Fruit fly (Drosophila melanogaster) whole organism, prepupa: ENCODE results near the gene AstC.
A peak's percentile ranks its signal among the peaks of the same experiment; 100 is the strongest.

Source experiments
- Blimp-1 ChIP-seq: fragments of 200-800 bp; sonication (Bioruptor generic); optimal IDR thresholded peaks from 3 replicates; lab custom pipeline; 2017; ENCODE audit warnings: missing biosample characterization, missing genetic modification characterization, mild to moderate bottlenecking, moderate library complexity, missing genetic modification reagents
- CG10631 ChIP-seq: fragments of 200-800 bp; sonication (Bioruptor generic); optimal IDR thresholded peaks from 2 replicates; lab custom pipeline; 2016; ENCODE audit warnings: missing biosample characterization, missing genetic modification characterization
- CG10669 ChIP-seq: fragments of 200-800 bp; sonication (Bioruptor generic); optimal IDR thresholded peaks from 3 replicates; lab custom pipeline; 2018; ENCODE audit warnings: missing biosample characterization, mild to moderate bottlenecking, missing genetic modification characterization, moderate library complexity
- CG11294 ChIP-seq: fragments of 200-800 bp; sonication (Bioruptor generic); IDR thresholded peaks from 2 replicates; pipeline ENCODE4 v1.3.6; 2022; ENCODE audit warnings: missing biosample characterization, missing genetic modification characterization
- CG11762 ChIP-seq: fragments of 200-800 bp; sonication (Bioruptor generic); optimal IDR thresholded peaks from 3 replicates; lab custom pipeline; 2016; ENCODE audit warnings: missing biosample characterization, missing genetic modification characterization; ENCODE audit not compliant: insufficient read depth
- CG11902 ChIP-seq: fragments of 200-800 bp; sonication (Bioruptor generic); optimal IDR thresholded peaks from 3 replicates; lab custom pipeline; 2016; ENCODE audit warnings: missing biosample characterization, missing genetic modification characterization
- CG15336 ChIP-seq: fragments of 200-800 bp; sonication (Bioruptor generic); IDR thresholded peaks from 2 replicates; pipeline ENCODE4 v1.3.6; 2022; ENCODE audit warnings: missing biosample characterization, missing genetic modification characterization
- CG16779 ChIP-seq: fragments of 200-800 bp; sonication (Bioruptor generic); optimal IDR thresholded peaks from 3 replicates; lab custom pipeline; 2017; ENCODE audit warnings: missing biosample characterization, mild to moderate bottlenecking, missing genetic modification characterization
- CG3032 ChIP-seq: fragments of 200-800 bp; optimal IDR thresholded peaks from 2 replicates; lab custom pipeline; 2019; ENCODE audit warnings: missing biosample characterization, mild to moderate bottlenecking, missing genetic modification characterization, moderate library complexity
- CG31627 ChIP-seq: fragments of 200-800 bp; sonication (Bioruptor generic); optimal IDR thresholded peaks from 3 replicates; lab custom pipeline; 2016; ENCODE audit warnings: missing biosample characterization, missing genetic modification characterization
- CG32006 ChIP-seq: fragments of 200-800 bp; sonication (Bioruptor generic); optimal IDR thresholded peaks from 3 replicates; lab custom pipeline; 2017; ENCODE audit warnings: missing biosample characterization, mild to moderate bottlenecking, missing genetic modification characterization
- CG34406 ChIP-seq: fragments of 200-800 bp; sonication (Bioruptor generic); optimal IDR thresholded peaks from 3 replicates; lab custom pipeline; 2016; ENCODE audit warnings: missing biosample characterization, missing genetic modification characterization
- CG3919 ChIP-seq: fragments of 200-800 bp; sonication (Bioruptor generic); optimal IDR thresholded peaks from 3 replicates; lab custom pipeline; 2016; ENCODE audit warnings: missing biosample characterization, missing genetic modification characterization
- CG4318 ChIP-seq: fragments of 200-800 bp; sonication (Bioruptor generic); optimal IDR thresholded peaks from 3 replicates; lab custom pipeline; 2017; ENCODE audit warnings: missing biosample characterization, mild to moderate bottlenecking, missing genetic modification characterization
- CG6276 ChIP-seq: fragments of 200-800 bp; sonication (Bioruptor generic); optimal IDR thresholded peaks from 2 replicates; lab custom pipeline; 2017; ENCODE audit warnings: missing biosample characterization, mild to moderate bottlenecking, missing genetic modification characterization
- CG6792 ChIP-seq: fragments of 200-800 bp; sonication (Bioruptor generic); optimal IDR thresholded peaks from 3 replicates; lab custom pipeline; 2016; ENCODE audit warnings: missing biosample characterization, missing genetic modification characterization
- CG6808 ChIP-seq: fragments of 200-800 bp; sonication (Bioruptor generic); optimal IDR thresholded peaks from 3 replicates; lab custom pipeline; 2017; ENCODE audit warnings: missing biosample characterization, missing genetic modification characterization, mild to moderate bottlenecking, moderate library complexity, missing genetic modification reagents
- CG8119 ChIP-seq: fragments of 200-800 bp; sonication (Bioruptor generic); IDR thresholded peaks from 3 replicates; pipeline ENCODE4 v1.3.6; 2022; ENCODE audit warnings: missing biosample characterization, missing genetic modification characterization
- CG8632 ChIP-seq: fragments of 200-800 bp; sonication (Bioruptor generic); optimal IDR thresholded peaks from 3 replicates; lab custom pipeline; 2016; ENCODE audit warnings: missing biosample characterization, missing genetic modification characterization
- Eip75B ChIP-seq: fragments of 200-800 bp; sonication (Bioruptor generic); optimal IDR thresholded peaks from 3 replicates; lab custom pipeline; 2016; ENCODE audit warnings: missing biosample characterization, missing genetic modification characterization
- Eip78C ChIP-seq: fragments of 200-800 bp; sonication (Bioruptor generic); peaks from one replicate; lab custom pipeline; 2016; ENCODE audit warnings: missing biosample characterization, missing genetic modification characterization
- Eip93F ChIP-seq: fragments of 200-800 bp; sonication (Bioruptor generic); optimal IDR thresholded peaks from 2 replicates; lab custom pipeline; 2016; ENCODE audit warnings: missing biosample characterization, mild to moderate bottlenecking, missing genetic modification characterization
- Ets21C ChIP-seq: fragments of 200-800 bp; sonication (Bioruptor generic); optimal IDR thresholded peaks from 3 replicates; lab custom pipeline; 2016; ENCODE audit warnings: missing biosample characterization, missing genetic modification characterization
- Gug ChIP-seq: fragments of 200-800 bp; sonication (Bioruptor generic); IDR thresholded peaks from 2 replicates; pipeline ENCODE4 v1.3.6; 2022; ENCODE audit warnings: missing biosample characterization, missing genetic modification characterization
- Hr38 ChIP-seq: sonication (Bioruptor generic); optimal IDR thresholded peaks from 2 replicates; lab custom pipeline; 2016; ENCODE audit warnings: missing biosample characterization, missing genetic modification characterization
- Hr39 ChIP-seq: fragments of 200-800 bp; sonication (Bioruptor generic); optimal IDR thresholded peaks from 2 replicates; lab custom pipeline; 2016; ENCODE audit warnings: missing biosample characterization, missing genetic modification characterization
- Lpt ChIP-seq: fragments of 200-800 bp; sonication (Bioruptor generic); optimal IDR thresholded peaks from 3 replicates; lab custom pipeline; 2016; ENCODE audit warnings: missing biosample characterization, missing genetic modification characterization
- Met ChIP-seq: fragments of 200-800 bp; sonication (Bioruptor generic); optimal IDR thresholded peaks from 3 replicates; lab custom pipeline; 2016; ENCODE audit warnings: missing biosample characterization, missing genetic modification characterization
- OdsH ChIP-seq: fragments of 200-800 bp; sonication (Bioruptor generic); optimal IDR thresholded peaks from 3 replicates; lab custom pipeline; 2016; ENCODE audit warnings: missing biosample characterization, missing genetic modification characterization
- Smox ChIP-seq: fragments of 200-800 bp; sonication (Bioruptor generic); optimal IDR thresholded peaks from 3 replicates; lab custom pipeline; 2016; ENCODE audit warnings: missing biosample characterization, missing genetic modification characterization
- Sox102F ChIP-seq: fragments of 200-800 bp; sonication (Bioruptor generic); optimal IDR thresholded peaks from 2 replicates; lab custom pipeline; 2016; ENCODE audit warnings: missing biosample characterization, mild to moderate bottlenecking, missing genetic modification characterization
- Sox14 ChIP-seq: fragments of 200-800 bp; sonication (Bioruptor generic); optimal IDR thresholded peaks from 3 replicates; lab custom pipeline; 2016; ENCODE audit warnings: missing biosample characterization, missing genetic modification characterization
- Sox15 ChIP-seq: fragments of 200-800 bp; sonication (Bioruptor generic); optimal IDR thresholded peaks from 3 replicates; lab custom pipeline; 2016; ENCODE audit warnings: missing biosample characterization, missing genetic modification characterization
- achi ChIP-seq: fragments of 200-800 bp; sonication (Bioruptor generic); optimal IDR thresholded peaks from 3 replicates; lab custom pipeline; 2016; ENCODE audit warnings: missing biosample characterization, missing genetic modification characterization
- cyc ChIP-seq: fragments of 200-800 bp; sonication (Bioruptor generic); optimal IDR thresholded peaks from 3 replicates; lab custom pipeline; 2016; ENCODE audit warnings: missing biosample characterization, missing genetic modification characterization
- dac ChIP-seq: fragments of 200-800 bp; sonication (Bioruptor generic); optimal IDR thresholded peaks from 2 replicates; lab custom pipeline; 2017; ENCODE audit warnings: missing biosample characterization, mild to moderate bottlenecking, missing genetic modification characterization
- dsx ChIP-seq: fragments of 200-800 bp; optimal IDR thresholded peaks from 3 replicates; lab custom pipeline; 2019; ENCODE audit warnings: missing biosample characterization, mild to moderate bottlenecking, missing genetic modification characterization, moderate library complexity; ENCODE audit not compliant: poor library complexity, severe bottlenecking
- eg ChIP-seq: fragments of 200-800 bp; sonication (Bioruptor generic); IDR thresholded peaks from 3 replicates; pipeline ENCODE4 v1.3.6; 2022; ENCODE audit warnings: missing biosample characterization, missing genetic modification characterization
- esn ChIP-seq: fragments of 200-800 bp; sonication (Bioruptor generic); optimal IDR thresholded peaks from 2 replicates; lab custom pipeline; 2016; ENCODE audit warnings: missing biosample characterization, mild to moderate bottlenecking, missing genetic modification characterization, moderate library complexity
- fd85E ChIP-seq: fragments of 200-800 bp; sonication (Bioruptor generic); optimal IDR thresholded peaks from 3 replicates; lab custom pipeline; 2016; ENCODE audit warnings: missing biosample characterization, missing genetic modification characterization
- lz ChIP-seq: fragments of 200-800 bp; sonication (Bioruptor generic); optimal IDR thresholded peaks from 3 replicates; lab custom pipeline; 2016; ENCODE audit warnings: missing biosample characterization, missing genetic modification characterization
- pdm3 ChIP-seq: fragments of 200-800 bp; sonication (Bioruptor generic); optimal IDR thresholded peaks from 3 replicates; lab custom pipeline; 2016; ENCODE audit warnings: missing biosample characterization, missing genetic modification characterization
- salr ChIP-seq, 2 experiments: fragments of 200-800 bp; sonication (Bioruptor generic); optimal IDR thresholded peaks; 3 replicates each; lab custom pipeline; 2016 to 2018; ENCODE audit warnings: missing biosample characterization in 2 of 2, missing genetic modification characterization in 2 of 2, mild to moderate bottlenecking in 1 of 2
- spab ChIP-seq: fragments of 200-800 bp; sonication (Bioruptor generic); optimal IDR thresholded peaks from 2 replicates; lab custom pipeline; 2017; ENCODE audit warnings: missing biosample characterization, mild to moderate bottlenecking, missing genetic modification characterization, missing genetic modification reagents
- ss ChIP-seq, 2 experiments: fragments of 200-800 bp; sonication (Bioruptor generic); optimal IDR thresholded peaks; 2 replicates in 1 of 2; 3 replicates in 1 of 2; lab custom pipeline; 2017 to 2018; ENCODE audit warnings: mild to moderate bottlenecking in 2 of 2, missing biosample characterization in 2 of 2, missing genetic modification characterization in 2 of 2, moderate library complexity in 1 of 2
- topi ChIP-seq: fragments of 200-800 bp; sonication (Bioruptor generic); optimal IDR thresholded peaks from 3 replicates; lab custom pipeline; 2016; ENCODE audit warnings: missing biosample characterization, missing genetic modification characterization
- vri ChIP-seq: fragments of 200-800 bp; sonication (Bioruptor generic); optimal IDR thresholded peaks from 3 replicates; lab custom pipeline; 2016; ENCODE audit warnings: missing biosample characterization, mild to moderate bottlenecking, missing genetic modification characterization

Gene AstC

dm6 chr2L:11113011-11113528 lies 31.9 kb upstream of the AstC start, which contains the start of gene Idua (continued):
- TF ChIP-seq Hr38 (GFP tag; lab: Kevin White, UChicago) (no peak), CG34406 (peak; percentile 76), lz (peak; percentile 65), Gug (GFP tag; lab: Robert Waterston, UW) (peak; percentile 52), CG6792 (GFP tag; lab: Kevin White, UChicago) (peak; percentile 74), CG8119 (peak; percentile 82; the same call in 2 of the 3 replicates), CG3919 (no peak), salr (GFP tag; optimal IDR thresholded peaks at IDR 0.05; lab: Kevin White, UChicago) (peak in 1 of 2 experiments; percentile 49), Lpt (no peak), spab (GFP tag; lab: Kevin White, UChicago) (no peak), CG3032 (no peak), Sox102F (GFP tag; lab: Kevin White, UChicago) (no peak), Ets21C (GFP tag; lab: Kevin White, UChicago) (peak; percentile 54), vri (GFP tag; lab: Kevin White, UChicago) (no peak), CG4318 (GFP tag; lab: Kevin White, UChicago) (peak; percentile 69), Hr39 (no peak), Sox14 (GFP tag; lab: Kevin White, UChicago) (no peak), CG6808 (no peak), ss (GFP tag; optimal IDR thresholded peaks at IDR 0.05; lab: Kevin White, UChicago) (no peak), cyc (peak; percentile 45), achi (GFP tag; lab: Kevin White, UChicago) (peak; percentile 82), CG8632 (peak; percentile 74), dac (GFP tag; lab: Kevin White, UChicago) (no peak), Blimp-1 (no peak), CG31627 (peak; percentile 72), Met (GFP tag; lab: Kevin White, UChicago) (no peak), CG32006 (GFP tag; lab: Kevin White, UChicago) (no peak), CG16779 (tag; lab: Kevin White, UChicago) (no peak), pdm3 (GFP tag; lab: Kevin White, UChicago) (no peak), Eip75B (GFP tag; lab: Kevin White, UChicago) (no peak), CG11902 (GFP tag; lab: Kevin White, UChicago) (peak; percentile 61), CG10669 (GFP tag; lab: Kevin White, UChicago) (no peak), Smox (no peak)

DNA sequence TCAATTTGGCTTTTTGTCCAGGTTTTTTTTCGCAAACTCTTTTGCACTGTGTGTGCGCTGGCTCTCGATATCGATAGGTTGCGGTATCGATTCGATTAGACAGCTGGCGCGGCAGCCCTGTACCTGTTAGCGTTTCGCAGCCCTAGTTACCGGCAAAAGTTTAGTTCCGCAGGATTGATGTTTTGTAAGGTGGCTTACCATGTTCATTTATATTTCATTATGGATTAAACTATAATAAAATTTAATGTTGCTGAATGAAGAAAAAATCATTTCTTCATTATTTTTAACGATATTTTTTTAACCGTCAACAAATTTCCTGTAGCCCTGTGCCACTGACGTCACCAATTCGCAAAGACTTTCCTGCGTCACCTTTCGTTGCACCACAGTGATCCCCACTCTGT lies 25.4 kb upstream of the AstC start, which contains the start of gene Reps:
Reps (minus strand) TSS at position 84 of the 401 bp plus-strand sequence.
- TF ChIP-seq CG16779 (tag; lab: Kevin White, UChicago): peak; percentile 92
- TF ChIP-seq CG31627: peak; percentile 99
- peak; percentile 96 for TF ChIP-seq CG4318 (GFP tag; lab: Kevin White, UChicago)
- peak; percentile 99 for TF ChIP-seq OdsH
- peak; percentile 97 for TF ChIP-seq CG6792 (GFP tag; lab: Kevin White, UChicago)
- peak; percentile 99 for TF ChIP-seq CG10631 (GFP tag; lab: Kevin White, UChicago)
- TF ChIP-seq Sox15 (GFP tag; lab: Kevin White, UChicago): peak; percentile 98
- TF ChIP-seq eg (GFP tag; lab: Robert Waterston, UW): peak; percentile 99
- peak; percentile 95 for TF ChIP-seq dac (GFP tag; lab: Kevin White, UChicago)
- peak; percentile 98 for TF ChIP-seq CG3919
- TF ChIP-seq fd85E (GFP tag; lab: Kevin White, UChicago): peak; percentile 83
- TF ChIP-seq CG15336 (GFP tag; lab: Robert Waterston, UW): peak; percentile 97
- peak; percentile 96 for TF ChIP-seq Ets21C (GFP tag; lab: Kevin White, UChicago)
- TF ChIP-seq CG11762 (GFP tag; lab: Kevin White, UChicago): peak; percentile 98
- TF ChIP-seq Eip75B (GFP tag; lab: Kevin White, UChicago): peak; percentile 98
- TF ChIP-seq lz: peak; percentile 99
- TF ChIP-seq vri (GFP tag; lab: Kevin White, UChicago): peak; percentile 94
- TF ChIP-seq Met (GFP tag; lab: Kevin White, UChicago): peak; percentile 98
- peak; percentile 94 for TF ChIP-seq Eip93F (GFP tag; lab: Kevin White, UChicago)
- peak; percentile 95 for TF ChIP-seq CG6276 (GFP tag; lab: Kevin White, UChicago)
- TF ChIP-seq Lpt: peak; percentile 97
- peak; percentile 99 for TF ChIP-seq Eip78C
- peak; percentile 94 to 96 for TF ChIP-seq salr (GFP tag; optimal IDR thresholded peaks at IDR 0.05; lab: Kevin White, UChicago)
- peak; percentile 98 for TF ChIP-seq CG10669 (GFP tag; lab: Kevin White, UChicago)
- TF ChIP-seq Blimp-1: peak; percentile 90
- peak; percentile 97 for TF ChIP-seq CG32006 (GFP tag; lab: Kevin White, UChicago)
- peak; percentile 98 for TF ChIP-seq esn (GFP tag; lab: Kevin White, UChicago)
- peak; percentile 96 to 97 for TF ChIP-seq ss (GFP tag; optimal IDR thresholded peaks at IDR 0.05; lab: Kevin White, UChicago)
- TF ChIP-seq CG8119: peak; percentile 96
- peak; percentile 97 for TF ChIP-seq CG34406
- peak; percentile 96 for TF ChIP-seq dsx
- TF ChIP-seq CG11294 (GFP tag; lab: Robert Waterston, UW): peak; percentile 98
- TF ChIP-seq topi (GFP tag; lab: Kevin White, UChicago): peak; percentile 98
- TF ChIP-seq Sox14 (GFP tag; lab: Kevin White, UChicago): peak; percentile 98
- TF ChIP-seq CG6808: peak; percentile 96
